Fruit fly (Drosophila melanogaster) whole organism, embryonic: ENCODE measurements around the gene CG15764.
A peak's percentile ranks its signal among the peaks of the same experiment; 100 is the strongest.

Experiments used
- ATbp ChIP-seq: fragments of 200-800 bp; sonication (Bioruptor generic); optimal IDR thresholded peaks from 2 replicates; lab custom pipeline; 2017; ENCODE audit warnings: missing biosample characterization, mild to moderate bottlenecking, missing genetic modification characterization, missing genetic modification reagents
- Ada2b ChIP-seq: fragments of 200-800 bp; sonication (Bioruptor generic); IDR thresholded peaks from 2 replicates; pipeline ENCODE4 v1.3.6; 2022; ENCODE audit warnings: missing biosample characterization, missing genetic modification characterization
- Atf-2 ChIP-seq: fragments of 200-800 bp; sonication (Bioruptor generic); optimal IDR thresholded peaks from 2 replicates; lab custom pipeline; 2016; ENCODE audit warnings: missing biosample characterization, missing genetic modification characterization
- Atf6 ChIP-seq: fragments of 200-800 bp; sonication (Bioruptor generic); IDR thresholded peaks from 2 replicates; pipeline ENCODE4 v1.3.6; 2022; ENCODE audit warnings: missing biosample characterization, missing genetic modification characterization
- Awh ChIP-seq: fragments of 200-800 bp; sonication (Bioruptor generic); IDR thresholded peaks from 2 replicates; pipeline ENCODE4, ENCODE4 v1.3.6; 2022; ENCODE audit warnings: missing biosample characterization, missing genetic modification characterization
- CG10209 ChIP-seq: fragments of 200-800 bp; sonication (Bioruptor generic); optimal IDR thresholded peaks from 3 replicates; lab custom pipeline; 2017; ENCODE audit warnings: missing biosample characterization, mild to moderate bottlenecking, missing genetic modification characterization, missing genetic modification reagents
- CG10321 ChIP-seq: fragments of 200-800 bp; sonication (Bioruptor generic); IDR thresholded peaks from 2 replicates; pipeline ENCODE4 v1.3.6; 2022; ENCODE audit warnings: missing biosample characterization, missing genetic modification characterization
- CG10431 ChIP-seq: fragments of 200-800 bp; sonication (Bioruptor generic); optimal IDR thresholded peaks from 3 replicates; lab custom pipeline; 2018; ENCODE audit warnings: missing biosample characterization, mild to moderate bottlenecking, missing genetic modification characterization
- CG12104 ChIP-seq: fragments of 200-800 bp; sonication (Bioruptor generic); optimal IDR thresholded peaks from 3 replicates; lab custom pipeline; 2016; ENCODE audit warnings: missing biosample characterization, missing genetic modification characterization
- CG12155 ChIP-seq: fragments of 200-800 bp; sonication (Bioruptor generic); optimal IDR thresholded peaks from 3 replicates; lab custom pipeline; 2016; ENCODE audit warnings: missing biosample characterization, missing genetic modification characterization
- CG12219 ChIP-seq: fragments of 200-800 bp; sonication (Bioruptor generic); optimal IDR thresholded peaks from 3 replicates; lab custom pipeline; 2018; ENCODE audit warnings: missing biosample characterization, mild to moderate bottlenecking, missing genetic modification characterization
- CG12236 ChIP-seq: fragments of 200-800 bp; sonication (Bioruptor generic); optimal IDR thresholded peaks from 2 replicates; lab custom pipeline; 2016; ENCODE audit warnings: missing biosample characterization, missing genetic modification characterization
- CG12744 ChIP-seq: fragments of 200-800 bp; sonication (Bioruptor generic); optimal IDR thresholded peaks from 2 replicates; lab custom pipeline; 2016; ENCODE audit warnings: missing biosample characterization, missing genetic modification characterization
- CG12769 ChIP-seq: fragments of 200-800 bp; sonication (Bioruptor generic); optimal IDR thresholded peaks from 2 replicates; lab custom pipeline; 2019; ENCODE audit warnings: missing biosample characterization, mild to moderate bottlenecking, missing genetic modification characterization, moderate library complexity
- CG15011 ChIP-seq: fragments of 200-800 bp; sonication (Bioruptor generic); optimal IDR thresholded peaks from 3 replicates; lab custom pipeline; 2018; ENCODE audit warnings: missing biosample characterization, mild to moderate bottlenecking, missing genetic modification characterization
- CG15696 ChIP-seq: fragments of 200-800 bp; sonication (Bioruptor generic); optimal IDR thresholded peaks from 2 replicates; lab custom pipeline; 2019; ENCODE audit warnings: missing biosample characterization, mild to moderate bottlenecking, missing genetic modification characterization, moderate library complexity
- CG1602 ChIP-seq: fragments of 200-800 bp; sonication (Bioruptor generic); optimal IDR thresholded peaks from 3 replicates; lab custom pipeline; 2016; ENCODE audit warnings: missing biosample characterization, missing genetic modification characterization
- CG17186 ChIP-seq: fragments of 200-800 bp; sonication (Bioruptor generic); optimal IDR thresholded peaks from 3 replicates; lab custom pipeline; 2017; ENCODE audit warnings: missing biosample characterization, missing genetic modification reagents, missing genetic modification characterization
- CG17385 ChIP-seq: fragments of 200-800 bp; sonication (Bioruptor generic); optimal IDR thresholded peaks from 3 replicates; lab custom pipeline; 2018; ENCODE audit warnings: missing biosample characterization, mild to moderate bottlenecking, missing genetic modification characterization
- CG1792 ChIP-seq: fragments of 200-800 bp; sonication (Bioruptor generic); optimal IDR thresholded peaks from 2 replicates; lab custom pipeline; 2016; ENCODE audit warnings: missing biosample characterization, missing genetic modification characterization
- CG18764 ChIP-seq: fragments of 200-800 bp; sonication (Bioruptor generic); optimal IDR thresholded peaks from 3 replicates; lab custom pipeline; 2016; ENCODE audit warnings: missing biosample characterization, missing genetic modification characterization
- CG2120 ChIP-seq: fragments of 200-800 bp; sonication (Bioruptor generic); optimal IDR thresholded peaks from 3 replicates; lab custom pipeline; 2016; ENCODE audit warnings: missing biosample characterization, missing genetic modification characterization
- CG3847 ChIP-seq: fragments of 200-800 bp; sonication (Bioruptor generic); IDR thresholded peaks from 2 replicates; pipeline ENCODE4 v1.3.6; 2022; ENCODE audit warnings: missing biosample characterization, missing genetic modification characterization
- CG42726 ChIP-seq: fragments of 200-800 bp; sonication (Bioruptor generic); IDR thresholded peaks from 2 replicates; pipeline ENCODE4 v1.3.6; 2022; ENCODE audit warnings: missing biosample characterization, missing genetic modification characterization; ENCODE audit not compliant: partially characterized antibody
- CG7372 ChIP-seq: fragments of 200-800 bp; sonication (Bioruptor generic); IDR thresholded peaks from 2 replicates; pipeline ENCODE4 v1.3.6; 2022; ENCODE audit warnings: missing biosample characterization, missing genetic modification characterization
- CG7745 ChIP-seq: fragments of 200-800 bp; sonication (Bioruptor generic); optimal IDR thresholded peaks from 2 replicates; lab custom pipeline; 2018; ENCODE audit warnings: missing biosample characterization, mild to moderate bottlenecking, missing genetic modification characterization, moderate library complexity
- Dref ChIP-seq: fragments of 200-800 bp; sonication (Bioruptor generic); IDR thresholded peaks from 2 replicates; pipeline ENCODE4 v1.3.6; 2022; ENCODE audit warnings: missing biosample characterization, missing genetic modification characterization
- Fer1 ChIP-seq: fragments of 200-800 bp; sonication (Bioruptor generic); optimal IDR thresholded peaks from 2 replicates; lab custom pipeline; 2017; ENCODE audit warnings: missing biosample characterization, mild to moderate bottlenecking, missing genetic modification characterization
- Hey ChIP-seq: fragments of 200-800 bp; sonication (Bioruptor generic); optimal IDR thresholded peaks from 3 replicates; lab custom pipeline; 2018; ENCODE audit warnings: missing biosample characterization, mild to moderate bottlenecking, missing genetic modification characterization
- Lpt ChIP-seq: fragments of >200 bp; optimal IDR thresholded peaks from 2 replicates; lab custom pipeline; 2018; ENCODE audit warnings: missing biosample characterization, missing genetic modification characterization
- NC2α ChIP-seq: fragments of 200-800 bp; sonication (Bioruptor generic); optimal IDR thresholded peaks from 2 replicates; lab custom pipeline; 2016; ENCODE audit warnings: missing biosample characterization, missing genetic modification characterization
- bigmax ChIP-seq: fragments of 200-800 bp; sonication (Bioruptor generic); optimal IDR thresholded peaks from 2 replicates; lab custom pipeline; 2018; ENCODE audit warnings: missing biosample characterization, mild to moderate bottlenecking, missing genetic modification characterization
- bowl ChIP-seq: fragments of 200-800 bp; sonication (Bioruptor generic); IDR thresholded peaks from 2 replicates; pipeline ENCODE4 v1.3.6; 2022; ENCODE audit warnings: missing biosample characterization, missing genetic modification characterization
- cas ChIP-seq: fragments of 200-800 bp; sonication (Bioruptor generic); IDR thresholded peaks from 2 replicates; pipeline ENCODE4 v1.3.6; 2022; ENCODE audit warnings: missing biosample characterization, missing genetic modification characterization
- ci ChIP-seq: fragments of 200-800 bp; sonication (Bioruptor generic); IDR thresholded peaks from 3 replicates; pipeline ENCODE4 v1.3.6; 2022; ENCODE audit warnings: missing biosample characterization, missing genetic modification characterization
- croc ChIP-seq: fragments of 200-800 bp; sonication (Bioruptor generic); conservative IDR thresholded peaks from 3 replicates; pipeline ENCODE4 v1.3.6; 2022; ENCODE audit warnings: missing biosample characterization, missing genetic modification characterization
- emc ChIP-seq: fragments of 200-800 bp; sonication (Bioruptor generic); optimal IDR thresholded peaks from 2 replicates; lab custom pipeline; 2016; ENCODE audit warnings: missing biosample characterization, missing genetic modification characterization
- grau ChIP-seq: fragments of 200-800 bp; optimal IDR thresholded peaks from 3 replicates; lab custom pipeline; 2019; ENCODE audit warnings: missing biosample characterization, mild to moderate bottlenecking, missing genetic modification characterization, moderate library complexity
- gt ChIP-seq: fragments of 200-800 bp; sonication (Bioruptor generic); IDR thresholded peaks from 2 replicates; pipeline ENCODE4 v1.3.6; 2022; ENCODE audit warnings: missing biosample characterization, missing genetic modification characterization
- hkb ChIP-seq, 2 experiments: fragments of 200-800 bp in 1 of 2; fragments of >200 bp in 1 of 2; sonication (Bioruptor generic) in 1 of 2; IDR thresholded peaks in 1 of 2; optimal IDR thresholded peaks in 1 of 2; 2 replicates each; pipeline versions ENCODE4 v1.3.6 to Lab custom; 2017 to 2022; ENCODE audit warnings: missing biosample characterization in 1 of 2, missing genetic modification characterization in 1 of 2
- jigr1 ChIP-seq: fragments of 200-800 bp; sonication (Bioruptor generic); IDR thresholded peaks from 3 replicates; pipeline ENCODE4 v1.3.6; 2022; ENCODE audit warnings: missing biosample characterization, missing genetic modification characterization
- jumu ChIP-seq: fragments of 200-800 bp; sonication (Bioruptor generic); optimal IDR thresholded peaks from 3 replicates; lab custom pipeline; 2016; ENCODE audit warnings: missing biosample characterization, missing genetic modification characterization
- klu ChIP-seq: fragments of 200-800 bp; sonication (Bioruptor generic); IDR thresholded peaks from 2 replicates; pipeline ENCODE4 v1.3.6; 2022; ENCODE audit warnings: missing biosample characterization, missing genetic modification characterization
- nerfin-1 ChIP-seq: fragments of 200-800 bp; sonication (Bioruptor generic); optimal IDR thresholded peaks from 3 replicates; lab custom pipeline; 2019; ENCODE audit warnings: missing biosample characterization, mild to moderate bottlenecking, missing genetic modification characterization, moderate library complexity
- psq ChIP-seq: fragments of 200-800 bp; sonication (Bioruptor generic); optimal IDR thresholded peaks from 2 replicates; lab custom pipeline; 2017; ENCODE audit warnings: missing biosample characterization, missing genetic modification characterization
- ranshi ChIP-seq: fragments of 200-800 bp; sonication (Bioruptor generic); IDR thresholded peaks from 2 replicates; pipeline ENCODE4 v1.3.6; 2022; ENCODE audit warnings: missing biosample characterization, missing genetic modification characterization
- row ChIP-seq: fragments of 200-800 bp; sonication (Bioruptor generic); IDR thresholded peaks from 3 replicates; pipeline ENCODE4 v1.3.6; 2022; ENCODE audit warnings: missing biosample characterization, missing genetic modification characterization
- seq ChIP-seq: fragments of 200-800 bp; sonication (Bioruptor generic); IDR thresholded peaks from 2 replicates; pipeline ENCODE4 v1.3.6; 2022; ENCODE audit warnings: missing biosample characterization, missing genetic modification characterization
- slp2 ChIP-seq: fragments of 200-800 bp; sonication (Bioruptor generic); optimal IDR thresholded peaks from 2 replicates; lab custom pipeline; 2016; ENCODE audit warnings: missing biosample characterization, missing genetic modification characterization
- twi ChIP-seq: fragments of 200-800 bp; optimal IDR thresholded peaks from 2 replicates; lab custom pipeline; 2019; ENCODE audit warnings: missing biosample characterization, mild to moderate bottlenecking, missing genetic modification characterization, moderate library complexity
- zen ChIP-seq: fragments of 200-800 bp; sonication (Bioruptor generic); optimal IDR thresholded peaks from 3 replicates; lab custom pipeline; 2018; ENCODE audit warnings: missing biosample characterization, mild to moderate bottlenecking, missing genetic modification characterization, moderate library complexity

The CG15764 gene

dm6 chrX:5886764-5887555, 18.1 kb downstream of the CG15764 start (continued):
- no peak for TF ChIP-seq CG12744 (GFP tag; lab: Kevin White, UChicago)
- no peak for TF ChIP-seq CG1602 (GFP tag; lab: Kevin White, UChicago)
- TF ChIP-seq CG18764 (GFP tag; lab: Kevin White, UChicago): no peak
- no peak for TF ChIP-seq CG12769 (tag; lab: Kevin White, UChicago)
- no peak for TF ChIP-seq Hey (tag; lab: Kevin White, UChicago)
- TF ChIP-seq ATbp: no peak
- peak; percentile 62; the same call in 2 of the 3 replicates for TF ChIP-seq row (GFP tag; lab: Robert Waterston, UW)
- no peak for TF ChIP-seq CG12236 (GFP tag; lab: Kevin White, UChicago)
- TF ChIP-seq jigr1 (GFP tag; lab: Robert Waterston, UW): no peak
- no peak for TF ChIP-seq CG10209 (GFP tag; lab: Kevin White, UChicago)
- TF ChIP-seq ranshi (GFP tag; lab: Robert Waterston, UW): no peak
- TF ChIP-seq seq (GFP tag; lab: Robert Waterston, UW): no peak
- peak; percentile 0 for TF ChIP-seq CG2120 (GFP tag; lab: Kevin White, UChicago)
- no peak for TF ChIP-seq croc (GFP tag; lab: Robert Waterston, UW)
- TF ChIP-seq klu (GFP tag; lab: Robert Waterston, UW): no peak
- peak; percentile 4 for TF ChIP-seq jumu (GFP tag; lab: Kevin White, UChicago)
- TF ChIP-seq Awh: no peak
- no peak for TF ChIP-seq CG12104
- TF ChIP-seq CG15011 (GFP tag; lab: Kevin White, UChicago): no peak
- TF ChIP-seq Atf-2: no peak
- no peak for TF ChIP-seq CG12219 (GFP tag; lab: Kevin White, UChicago)
- no peak for TF ChIP-seq CG17186 (GFP tag; lab: Kevin White, UChicago)
- no peak for TF ChIP-seq emc (GFP tag; lab: Kevin White, UChicago)
- TF ChIP-seq slp2 (GFP tag; lab: Kevin White, UChicago): no peak
- TF ChIP-seq Fer1 (GFP tag; lab: Kevin White, UChicago): no peak
- TF ChIP-seq CG10321 (GFP tag; lab: Robert Waterston, UW): 0 out of 2 replicates have a peak, but pooled peaks have one; percentile 11
- TF ChIP-seq CG17385 (GFP tag; lab: Kevin White, UChicago): no peak
- no peak for TF ChIP-seq CG42726 (GFP tag; lab: Robert Waterston, UW)
- no peak for TF ChIP-seq Dref (GFP tag; lab: Robert Waterston, UW)
- TF ChIP-seq cas (GFP tag; lab: Robert Waterston, UW): no peak
- TF ChIP-seq gt: no peak
- no peak for TF ChIP-seq CG7745 (tag; lab: Kevin White, UChicago)
- no peak for TF ChIP-seq NC2α (GFP tag; lab: Kevin White, UChicago)
- TF ChIP-seq Atf6 (GFP tag; lab: Robert Waterston, UW): no peak
- no peak for TF ChIP-seq psq (GFP tag; lab: Kevin White, UChicago)
- TF ChIP-seq CG1792 (GFP tag; lab: Kevin White, UChicago): no peak
- TF ChIP-seq zen: no peak
- TF ChIP-seq CG7372 (GFP tag; lab: Robert Waterston, UW): no peak
- 0 out of 3 replicates have a peak, but pooled peaks have one; percentile 45 for TF ChIP-seq ci (GFP tag; lab: Robert Waterston, UW)
- TF ChIP-seq hkb (optimal IDR thresholded peaks at IDR 0.05; lab: Kevin White, UChicago): no peak
- 0 out of 2 replicates have a peak, but pooled peaks have one; percentile 29 for TF ChIP-seq hkb (GFP tag; IDR thresholded peaks at IDR 0.05; lab: Robert Waterston, UW)
- TF ChIP-seq CG12155 (GFP tag; lab: Kevin White, UChicago): no peak
- no peak for TF ChIP-seq CG10431
- no peak for TF ChIP-seq nerfin-1 (tag; lab: Kevin White, UChicago)
- no peak for TF ChIP-seq bigmax (GFP tag; lab: Kevin White, UChicago)
- TF ChIP-seq CG3847 (GFP tag; lab: Robert Waterston, UW): no peak
- no peak for TF ChIP-seq CG15696 (tag; lab: Kevin White, UChicago)
- no peak for TF ChIP-seq Ada2b (GFP tag; lab: Robert Waterston, UW)
- TF ChIP-seq twi (tag; lab: Kevin White, UChicago): no peak
- no peak for TF ChIP-seq Lpt (GFP tag; lab: Kevin White, UChicago)
- peak; percentile 93 for TF ChIP-seq grau
- no peak for TF ChIP-seq bowl (GFP tag; lab: Robert Waterston, UW)
